Worm (Caenorhabditis elegans) whole organism, L2 larva: Measurements from ENCODE around the gene srd-28.

ENCODE experiments used
- F13H6.1 ChIP-seq: sonication (generic microtip); optimal IDR thresholded peaks from 2 replicates; lab custom pipeline; 2016; ENCODE audit warnings: missing genetic modification characterization, missing compliant biosample characterization
- R02D3.7 ChIP-seq: fragments of 150-350 bp; optimal IDR thresholded peaks from 2 replicates; lab custom pipeline; 2014; ENCODE audit warnings: missing biosample characterization, missing genetic modification characterization
- Y55F3AM.14 ChIP-seq: fragments of 200-800 bp; sonication (Bioruptor generic); optimal IDR thresholded peaks from 2 replicates; lab custom pipeline; 2018; ENCODE audit warnings: mild to moderate bottlenecking, missing genetic modification characterization, missing compliant biosample characterization
- alr-1 ChIP-seq: fragments of 150-350 bp; optimal IDR thresholded peaks from 2 replicates; lab custom pipeline; 2014; ENCODE audit warnings: missing biosample characterization, missing genetic modification characterization
- aly-2 ChIP-seq: fragments of 150-350 bp; optimal IDR thresholded peaks from 2 replicates; lab custom pipeline; 2014; ENCODE audit warnings: missing biosample characterization, missing genetic modification characterization
- blmp-1 ChIP-seq: sonication (generic microtip); optimal IDR thresholded peaks from 2 replicates; lab custom pipeline; 2017; ENCODE audit warnings: missing genetic modification characterization, mild to moderate bottlenecking, missing compliant biosample characterization, antibody characterized with exemption, moderate library complexity; ENCODE audit not compliant: insufficient read depth
- ceh-16 ChIP-seq: fragments of 150-350 bp; optimal IDR thresholded peaks from 2 replicates; lab custom pipeline; 2014; ENCODE audit warnings: missing biosample characterization, missing genetic modification characterization
- crh-2 ChIP-seq: sonication (generic microtip); optimal IDR thresholded peaks from 2 replicates; lab custom pipeline; 2017; ENCODE audit warnings: missing biosample characterization, missing genetic modification characterization
- dmd-4 ChIP-seq: sonication (generic microtip); optimal IDR thresholded peaks from 2 replicates; lab custom pipeline; 2017; ENCODE audit warnings: missing biosample characterization, missing genetic modification characterization
- egl-27 ChIP-seq: sonication (generic microtip); optimal IDR thresholded peaks from 3 replicates; lab custom pipeline; 2017; ENCODE audit warnings: missing biosample characterization, missing genetic modification reagents, missing genetic modification characterization
- elt-1 ChIP-seq: fragments of 150-350 bp; optimal IDR thresholded peaks from 2 replicates; lab custom pipeline; 2014; ENCODE audit warnings: missing biosample characterization, missing genetic modification characterization
- elt-3 ChIP-seq: sonication (generic microtip); optimal IDR thresholded peaks from 2 replicates; lab custom pipeline; 2017; ENCODE audit warnings: missing biosample characterization, missing genetic modification characterization
- fos-1 ChIP-seq: fragments of 150-350 bp; optimal IDR thresholded peaks from 2 replicates; lab custom pipeline; 2014; ENCODE audit warnings: missing biosample characterization, missing genetic modification characterization
- gmeb-1 ChIP-seq: fragments of 150-350 bp; optimal IDR thresholded peaks from 2 replicates; lab custom pipeline; 2014; ENCODE audit warnings: missing biosample characterization, missing genetic modification characterization
- lin-11 ChIP-seq: fragments of 150-350 bp; sonication (generic microtip); optimal IDR thresholded peaks from 2 replicates; lab custom pipeline; 2014; ENCODE audit warnings: missing biosample characterization, missing genetic modification characterization, inconsistent platforms, mixed read lengths
- lin-39 ChIP-seq: fragments of 150-350 bp; optimal IDR thresholded peaks from 2 replicates; lab custom pipeline; 2014; ENCODE audit warnings: missing biosample characterization, missing genetic modification reagents, missing genetic modification characterization
- mbf-1 ChIP-seq: sonication (generic microtip); optimal IDR thresholded peaks from 2 replicates; lab custom pipeline; 2017; ENCODE audit warnings: missing biosample characterization, missing genetic modification characterization
- mdl-1 ChIP-seq, 2 experiments: fragments of 150-350 bp in 1 of 2; sonication (generic microtip) in 1 of 2; optimal IDR thresholded peaks; 2 replicates each; lab custom pipeline; 2017; ENCODE audit warnings: missing biosample characterization in 2 of 2, missing genetic modification characterization in 2 of 2
- nhr-11 ChIP-seq: fragments of 150-350 bp; optimal IDR thresholded peaks from 2 replicates; lab custom pipeline; 2014; ENCODE audit warnings: missing biosample characterization, missing genetic modification characterization
- nhr-129 ChIP-seq: fragments of 150-350 bp; optimal IDR thresholded peaks from 2 replicates; lab custom pipeline; 2014; ENCODE audit warnings: missing biosample characterization, missing genetic modification characterization
- nhr-21 ChIP-seq: fragments of 150-350 bp; optimal IDR thresholded peaks from 2 replicates; lab custom pipeline; 2014; ENCODE audit warnings: missing biosample characterization, missing genetic modification characterization
- nhr-23 ChIP-seq: fragments of 150-350 bp; optimal IDR thresholded peaks from 2 replicates; lab custom pipeline; 2014; ENCODE audit warnings: missing biosample characterization, missing genetic modification reagents, missing genetic modification characterization
- nhr-237 ChIP-seq: fragments of 150-350 bp; optimal IDR thresholded peaks from 2 replicates; lab custom pipeline; 2014; ENCODE audit warnings: missing biosample characterization, missing genetic modification characterization
- nhr-77 ChIP-seq: fragments of 150-350 bp; optimal IDR thresholded peaks from 2 replicates; lab custom pipeline; 2014; ENCODE audit warnings: missing biosample characterization, missing genetic modification characterization
- skn-1 ChIP-seq: sonication (generic microtip); optimal IDR thresholded peaks from 2 replicates; lab custom pipeline; 2017; ENCODE audit warnings: missing biosample characterization, missing genetic modification characterization
- sma-3 ChIP-seq: sonication (generic microtip); optimal IDR thresholded peaks from 2 replicates; lab custom pipeline; 2016; ENCODE audit warnings: missing genetic modification reagents, missing genetic modification characterization, missing compliant biosample characterization
- sma-9 ChIP-seq, 2 experiments: fragments of 150-350 bp in 1 of 2; sonication (generic microtip) in 1 of 2; optimal IDR thresholded peaks; 2 replicates each; lab custom pipeline; 2014 to 2016; ENCODE audit warnings: missing genetic modification characterization in 2 of 2, mild to moderate bottlenecking in 1 of 2, missing biosample characterization in 1 of 2, missing compliant biosample characterization in 1 of 2, missing genetic modification reagents in 1 of 2, moderate library complexity in 1 of 2
- snpc-4 ChIP-seq: fragments of 150-350 bp; optimal IDR thresholded peaks from 2 replicates; lab custom pipeline; 2014; ENCODE audit warnings: missing biosample characterization, missing genetic modification characterization
- unc-55 ChIP-seq: fragments of 150-350 bp; sonication (generic microtip); optimal IDR thresholded peaks from 3 replicates; lab custom pipeline; 2014; ENCODE audit warnings: missing biosample characterization, missing genetic modification reagents, missing genetic modification characterization
- unc-62 ChIP-seq: fragments of 150-350 bp; optimal IDR thresholded peaks from 2 replicates; lab custom pipeline; 2014; ENCODE audit warnings: missing biosample characterization, missing genetic modification reagents, missing genetic modification characterization
- zag-1 ChIP-seq: fragments of 150-350 bp; optimal IDR thresholded peaks from 2 replicates; lab custom pipeline; 2014; ENCODE audit warnings: missing biosample characterization, missing genetic modification characterization
- ztf-1 ChIP-seq: fragments of 200-800 bp; sonication (Bioruptor generic); conservative IDR thresholded peaks from 2 replicates; pipeline ENCODE4 v1.3.6; 2022; ENCODE audit warnings: missing genetic modification characterization, missing compliant biosample characterization
- ztf-11 ChIP-seq: sonication (generic microtip); optimal IDR thresholded peaks from 2 replicates; lab custom pipeline; 2017; ENCODE audit warnings: missing biosample characterization, missing genetic modification characterization
- ztf-4 ChIP-seq: fragments of 150-350 bp; optimal IDR thresholded peaks from 2 replicates; lab custom pipeline; 2014; ENCODE audit warnings: missing biosample characterization, missing genetic modification characterization

Gene srd-28

ce11 chrV:15267405-15267804 lies 17.0 kb downstream of the srd-28 start, which contains the start of gene T10H4.13:
T10H4.13 (minus strand) TSS chrV:15267505.
- no peak for TF ChIP-seq blmp-1 (tag; lab: Kevin White, UChicago)
- TF ChIP-seq, all 48 proteins: peak for 0

- no peak for TF ChIP-seq Y55F3AM.14 (GFP tag; lab: Kevin White, UChicago)
Measured at ce11 chrV:15268302-15268701, 17.9 kb downstream of the srd-28 start, which contains the start of gene srw-22. srw-22 (plus strand) TSS chrV:15268602.

- TF ChIP-seq ztf-4 (tag; lab: Kevin White, UChicago) (no peak), blmp-1 (tag; lab: Kevin White, UChicago) (no peak)
Measured at ce11 chrV:15272263-15272662, 21.9 kb downstream of the srd-28 start, which contains the start of gene T10H4.4. T10H4.4 (minus strand) TSS chrV:15272363.

- no peak for TF ChIP-seq nhr-21 (tag; lab: Kevin White, UChicago)
- TF ChIP-seq mbf-1 (tag; lab: Kevin White, UChicago) = no peak
- TF ChIP-seq zag-1 = no peak
- TF ChIP-seq nhr-237 (tag; lab: Kevin White, UChicago) = no peak
- TF ChIP-seq gmeb-1 (tag; lab: Kevin White, UChicago) = no peak
- no peak for TF ChIP-seq ceh-16 (tag; lab: Kevin White, UChicago)
- TF ChIP-seq alr-1 (tag; lab: Kevin White, UChicago) = no peak
- TF ChIP-seq egl-27 (tag; lab: Kevin White, UChicago) = no peak
- TF ChIP-seq F13H6.1 (tag; lab: Kevin White, UChicago) = no peak
- no peak for TF ChIP-seq ztf-1 (GFP tag; lab: Robert Waterston, UW)
- no peak for TF ChIP-seq ztf-11 (tag; lab: Kevin White, UChicago)
- no peak for TF ChIP-seq skn-1
- TF ChIP-seq sma-9 (GFP tag; optimal IDR thresholded peaks at IDR 0.05; lab: Kevin White, UChicago) = no peak
- TF ChIP-seq sma-9 (tag; optimal IDR thresholded peaks at IDR 0.05; lab: Kevin White, UChicago) = no peak
- no peak for TF ChIP-seq Y55F3AM.14 (GFP tag; lab: Kevin White, UChicago)
- TF ChIP-seq snpc-4 (tag; lab: Kevin White, UChicago) = no peak
- no peak for TF ChIP-seq unc-55 (GFP tag; lab: Kevin White, UChicago)
- no peak for TF ChIP-seq mdl-1 (tag; optimal IDR thresholded peaks at IDR 0.05; lab: Kevin White, UChicago)
- TF ChIP-seq R02D3.7 = no peak
- TF ChIP-seq unc-62 (GFP tag; lab: Kevin White, UChicago) = no peak
- TF ChIP-seq, all 48 proteins: peak for 0
Measured at ce11 chrV:15274757-15275156, 24.4 kb downstream of the srd-28 start, which contains the start of gene srw-16. srw-16 (minus strand) TSS chrV:15274857.

- TF ChIP-seq ztf-11 (tag; lab: Kevin White, UChicago) (no peak), lin-39 (tag; lab: Kevin White, UChicago) (no peak), ztf-1 (GFP tag; lab: Robert Waterston, UW) (no peak), elt-3 (tag; lab: Kevin White, UChicago) (no peak), fos-1 (tag; lab: Kevin White, UChicago) (no peak), nhr-77 (tag; lab: Kevin White, UChicago) (no peak), snpc-4 (tag; lab: Kevin White, UChicago) (no peak), blmp-1 (tag; lab: Kevin White, UChicago) (no peak), lin-11 (tag; lab: Kevin White, UChicago) (no peak), nhr-237 (tag; lab: Kevin White, UChicago) (no peak)
Measured at ce11 chrV:15276915-15277314, 26.5 kb downstream of the srd-28 start, which contains the start of gene srw-17. srw-17 (minus strand) TSS chrV:15277015.

ce11 chrV:15281279-15281949 lies 31.0 kb downstream of the srd-28 start, which contains the start of the genes srw-19 and srx-51:
srw-19 (minus strand) TSS chrV:15281379.
srx-51 (plus strand) TSS chrV:15281899.
- no peak for TF ChIP-seq ceh-16 (tag; lab: Kevin White, UChicago)
- TF ChIP-seq sma-3 = no peak
- no peak for TF ChIP-seq crh-2 (tag; lab: Kevin White, UChicago)
- TF ChIP-seq aly-2 (tag; lab: Kevin White, UChicago) = no peak
- TF ChIP-seq dmd-4 (tag; lab: Kevin White, UChicago) = no peak
- TF ChIP-seq nhr-11 (tag; lab: Kevin White, UChicago) = no peak
- no peak for TF ChIP-seq sma-9 (GFP tag; optimal IDR thresholded peaks at IDR 0.05; lab: Kevin White, UChicago)
- no peak for TF ChIP-seq sma-9 (tag; optimal IDR thresholded peaks at IDR 0.05; lab: Kevin White, UChicago)
- no peak for TF ChIP-seq alr-1 (tag; lab: Kevin White, UChicago)
- TF ChIP-seq ztf-11 (tag; lab: Kevin White, UChicago) = no peak
- no peak for TF ChIP-seq nhr-23
- no peak for TF ChIP-seq snpc-4 (tag; lab: Kevin White, UChicago)
- TF ChIP-seq nhr-129 (tag; lab: Kevin White, UChicago) = no peak
- TF ChIP-seq elt-1 = no peak
